Fruit fly (Drosophila melanogaster): ENCODE data around the gene CG14414.

Gene CG14414

dm6 chrX:14603600-14604182 is 23.3 kb downstream of the CG14414 start (continued):
- TF ChIP-seq pan (optimal IDR thresholded peaks at IDR 0.05) (no peak), pan (GFP tag; optimal IDR thresholded peaks at IDR 0.05 in 1 of 2, IDR thresholded peaks at IDR 0.05 in 1 of 2) (no peak), BEAF-32 (GFP tag; optimal IDR thresholded peaks at IDR 0.05) (peak; percentile 38), Camta (GFP tag; optimal IDR thresholded peaks at IDR 0.05) (no peak), CG6654 (GFP tag; optimal IDR thresholded peaks at IDR 0.05) (no peak), Oaz (GFP tag; IDR thresholded peaks at IDR 0.05) (no peak), ci (GFP tag; IDR thresholded peaks at IDR 0.05) (no peak), PHDP (tag; optimal IDR thresholded peaks at IDR 0.05) (no peak), Mes4 (GFP tag; optimal IDR thresholded peaks at IDR 0.05) (no peak), CG14667 (GFP tag; IDR thresholded peaks at IDR 0.05) (no peak), Usf (GFP tag; optimal IDR thresholded peaks at IDR 0.05) (no peak), CG9727 (GFP tag; optimal IDR thresholded peaks at IDR 0.05) (no peak), Gug (GFP tag; IDR thresholded peaks at IDR 0.05) (no peak), CG10565 (GFP tag; optimal IDR thresholded peaks at IDR 0.05) (no peak), Stat92E (GFP tag; optimal IDR thresholded peaks at IDR 0.05) (no peak), CG1832 (GFP tag; optimal IDR thresholded peaks at IDR 0.05) (no peak), CG7987 (GFP tag; optimal IDR thresholded peaks at IDR 0.05) (no peak), CG4617 (GFP tag; optimal IDR thresholded peaks at IDR 0.05; ENCODE audit: borderline replicate concordance) (no peak), Myb (GFP tag; optimal IDR thresholded peaks at IDR 0.05) (peak; percentile 82), dysf (GFP tag; IDR thresholded peaks at IDR 0.05) (no peak), Ada2b (GFP tag; IDR thresholded peaks at IDR 0.05) (no peak), NFAT (GFP tag; IDR thresholded peaks at IDR 0.05) (no peak), CG13775 (GFP tag; optimal IDR thresholded peaks at IDR 0.05) (no peak), Aef1 (GFP tag; IDR thresholded peaks at IDR 0.05) (no peak), stc (GFP tag; IDR thresholded peaks at IDR 0.05) (no peak), CG30020 (tag; optimal IDR thresholded peaks at IDR 0.05) (no peak), fd64A (GFP tag; optimal IDR thresholded peaks at IDR 0.05) (no peak), CG15269 (tag; optimal IDR thresholded peaks at IDR 0.05) (no peak), Sry-δ (GFP tag; optimal IDR thresholded peaks at IDR 0.05) (peak; percentile 47), peb (GFP tag; IDR thresholded peaks at IDR 0.05) (no peak), dm (GFP tag; optimal IDR thresholded peaks at IDR 0.05) (no peak), CG15696 (tag; optimal IDR thresholded peaks at IDR 0.05) (no peak), ken (GFP tag; IDR thresholded peaks at IDR 0.05) (no peak), CG8281 (tag; optimal IDR thresholded peaks at IDR 0.05) (no peak), CG15479 (GFP tag; optimal IDR thresholded peaks at IDR 0.05) (no peak), CG8478 (optimal IDR thresholded peaks at IDR 0.05) (no peak), az2 (GFP tag; optimal IDR thresholded peaks at IDR 0.05) (no peak), Doc3 (GFP tag; IDR thresholded peaks at IDR 0.05; ENCODE audit: partially characterized antibody) (no peak), CG32532 (GFP tag; IDR thresholded peaks at IDR 0.05) (no peak), CG2199 (GFP tag; IDR thresholded peaks at IDR 0.05) (no peak), CG3281 (GFP tag; optimal IDR thresholded peaks at IDR 0.05) (no peak), CG12219 (GFP tag; optimal IDR thresholded peaks at IDR 0.05) (no peak), CG4424 (GFP tag; optimal IDR thresholded peaks at IDR 0.05) (no peak), C15 (GFP tag; IDR thresholded peaks at IDR 0.05) (no peak), lilli (GFP tag; optimal IDR thresholded peaks at IDR 0.05) (no peak), unc-4 (GFP tag; IDR thresholded peaks at IDR 0.05; ENCODE audit: partially characterized antibody) (no peak), trem (tag; optimal IDR thresholded peaks at IDR 0.05) (peak; percentile 30), crp (GFP tag; optimal IDR thresholded peaks at IDR 0.05) (peak in 1 of 2 experiments; percentile 70), hkb (optimal IDR thresholded peaks at IDR 0.05) (peak; percentile 52), hkb (GFP tag; IDR thresholded peaks at IDR 0.05) (no peak), pnt (GFP tag; optimal IDR thresholded peaks at IDR 0.05) (no peak), GATAe (GFP tag; conservative IDR thresholded peaks at IDR 0.05) (no peak)

Measured in whole organism, embryonic.